Fruit fly (Drosophila melanogaster): Measurements from ENCODE around the gene Trc8.

The Trc8 gene

dm6 chr3R:29547983-29548382 is 44.4 kb upstream of the Trc8 start:
- TF ChIP-seq Ets98B (GFP tag; IDR thresholded peaks at IDR 0.05) (no peak), Snoo (tag; optimal IDR thresholded peaks at IDR 0.05) (no peak), rn (GFP tag; IDR thresholded peaks at IDR 0.05) (no peak), gl (tag; optimal IDR thresholded peaks at IDR 0.05) (no peak), CG32121 (GFP tag; IDR thresholded peaks at IDR 0.05) (no peak), D1 (tag; optimal IDR thresholded peaks at IDR 0.05) (no peak), CG17806 (tag; optimal IDR thresholded peaks at IDR 0.05) (no peak), EcR (GFP tag; optimal IDR thresholded peaks at IDR 0.05) (no peak), CG8159 (tag; optimal IDR thresholded peaks at IDR 0.05) (no peak), CG9948 (tag; optimal IDR thresholded peaks at IDR 0.05) (no peak), CG10348 (GFP tag; IDR thresholded peaks at IDR 0.05) (no peak), CG14655 (GFP tag; optimal IDR thresholded peaks at IDR 0.05) (no peak), CG34367 (tag; optimal IDR thresholded peaks at IDR 0.05) (no peak), Pif1A (GFP tag; optimal IDR thresholded peaks at IDR 0.05) (no peak)

- TF ChIP-seq CG13204 (GFP tag; optimal IDR thresholded peaks at IDR 0.05) (no peak), CG12605 (GFP tag; IDR thresholded peaks at IDR 0.05) (no peak), fd96Ca (GFP tag; IDR thresholded peaks at IDR 0.05) (no peak), CG9948 (tag; optimal IDR thresholded peaks at IDR 0.05) (no peak), CG8301 (tag; optimal IDR thresholded peaks at IDR 0.05) (no peak), CG17806 (tag; optimal IDR thresholded peaks at IDR 0.05) (no peak), gl (tag; optimal IDR thresholded peaks at IDR 0.05) (no peak), Snoo (tag; optimal IDR thresholded peaks at IDR 0.05) (no peak), Pif1A (GFP tag; optimal IDR thresholded peaks at IDR 0.05) (no peak), Pif1B (GFP tag; optimal IDR thresholded peaks at IDR 0.05) (no peak), CG10348 (GFP tag; IDR thresholded peaks at IDR 0.05) (no peak), CG32121 (GFP tag; IDR thresholded peaks at IDR 0.05) (no peak), CG4496 (GFP tag; IDR thresholded peaks at IDR 0.05) (no peak), CG14655 (GFP tag; optimal IDR thresholded peaks at IDR 0.05) (no peak), rn (GFP tag; IDR thresholded peaks at IDR 0.05) (no peak), CG15710 (tag; optimal IDR thresholded peaks at IDR 0.05) (no peak), CG8159 (tag; optimal IDR thresholded peaks at IDR 0.05) (no peak)
Observed at dm6 chr3R:29547182-29547979, 43.8 kb upstream of the Trc8 start.

dm6 chr3R:29546418-29546817 is 42.8 kb upstream of the Trc8 start:
- TF ChIP-seq CG8301 (tag; optimal IDR thresholded peaks at IDR 0.05) (no peak), CG8159 (tag; optimal IDR thresholded peaks at IDR 0.05) (no peak), EcR (GFP tag; optimal IDR thresholded peaks at IDR 0.05) (no peak), fd96Ca (GFP tag; IDR thresholded peaks at IDR 0.05) (no peak), D1 (tag; optimal IDR thresholded peaks at IDR 0.05) (no peak), rn (GFP tag; IDR thresholded peaks at IDR 0.05) (no peak), Snoo (tag; optimal IDR thresholded peaks at IDR 0.05) (no peak), CG9948 (tag; optimal IDR thresholded peaks at IDR 0.05) (no peak), Pif1B (GFP tag; optimal IDR thresholded peaks at IDR 0.05) (no peak), CG10348 (GFP tag; IDR thresholded peaks at IDR 0.05) (no peak), CG4496 (GFP tag; IDR thresholded peaks at IDR 0.05) (no peak), CG14655 (GFP tag; optimal IDR thresholded peaks at IDR 0.05) (no peak)

- TF ChIP-seq Snoo (tag; optimal IDR thresholded peaks at IDR 0.05) (no peak), CG9948 (tag; optimal IDR thresholded peaks at IDR 0.05) (no peak), gl (tag; optimal IDR thresholded peaks at IDR 0.05) (no peak), CG13204 (GFP tag; optimal IDR thresholded peaks at IDR 0.05) (no peak), CG8159 (tag; optimal IDR thresholded peaks at IDR 0.05) (no peak), CG8301 (tag; optimal IDR thresholded peaks at IDR 0.05) (no peak), Pif1B (GFP tag; optimal IDR thresholded peaks at IDR 0.05) (no peak), Ets98B (GFP tag; IDR thresholded peaks at IDR 0.05) (no peak), EcR (GFP tag; optimal IDR thresholded peaks at IDR 0.05) (no peak), CG34367 (tag; optimal IDR thresholded peaks at IDR 0.05) (no peak), rn (GFP tag; IDR thresholded peaks at IDR 0.05) (no peak), CG15710 (tag; optimal IDR thresholded peaks at IDR 0.05) (no peak), CG10348 (GFP tag; IDR thresholded peaks at IDR 0.05) (no peak), Pif1A (GFP tag; optimal IDR thresholded peaks at IDR 0.05) (no peak), CG12605 (GFP tag; IDR thresholded peaks at IDR 0.05) (no peak), D1 (tag; optimal IDR thresholded peaks at IDR 0.05) (no peak), CG14655 (GFP tag; optimal IDR thresholded peaks at IDR 0.05) (no peak), CG32121 (GFP tag; IDR thresholded peaks at IDR 0.05) (no peak)
Observed at dm6 chr3R:29545163-29545562, 41.6 kb upstream of the Trc8 start.

dm6 chr3R:29540948-29541741 is 37.5 kb upstream of the Trc8 start:
- no peak for TF ChIP-seq CG13204 (GFP tag; optimal IDR thresholded peaks at IDR 0.05)
- TF ChIP-seq EcR (GFP tag; optimal IDR thresholded peaks at IDR 0.05): no peak
- no peak for TF ChIP-seq CG4496 (GFP tag; IDR thresholded peaks at IDR 0.05)
- no peak for TF ChIP-seq fd96Ca (GFP tag; IDR thresholded peaks at IDR 0.05)
- no peak for TF ChIP-seq Snoo (tag; optimal IDR thresholded peaks at IDR 0.05)
- no peak for TF ChIP-seq CG15710 (tag; optimal IDR thresholded peaks at IDR 0.05)
- no peak for TF ChIP-seq D1 (tag; optimal IDR thresholded peaks at IDR 0.05)
- TF ChIP-seq CG34367 (tag; optimal IDR thresholded peaks at IDR 0.05): no peak
- no peak for TF ChIP-seq CG32121 (GFP tag; IDR thresholded peaks at IDR 0.05)
- TF ChIP-seq CG8301 (tag; optimal IDR thresholded peaks at IDR 0.05): no peak
- no peak for TF ChIP-seq Pif1A (GFP tag; optimal IDR thresholded peaks at IDR 0.05)
- no peak for TF ChIP-seq CG14655 (GFP tag; optimal IDR thresholded peaks at IDR 0.05)
- TF ChIP-seq CG8159 (tag; optimal IDR thresholded peaks at IDR 0.05): no peak
- no peak for TF ChIP-seq gl (tag; optimal IDR thresholded peaks at IDR 0.05)
- TF ChIP-seq rn (GFP tag; IDR thresholded peaks at IDR 0.05): no peak
- no peak for TF ChIP-seq CG10348 (GFP tag; IDR thresholded peaks at IDR 0.05)
- no peak for TF ChIP-seq CG9948 (tag; optimal IDR thresholded peaks at IDR 0.05)
- TF ChIP-seq Pif1B (GFP tag; optimal IDR thresholded peaks at IDR 0.05): no peak
- no peak for TF ChIP-seq CG12605 (GFP tag; IDR thresholded peaks at IDR 0.05)
- no peak for TF ChIP-seq Ets98B (GFP tag; IDR thresholded peaks at IDR 0.05)

Measured in whole organism, pupa.